Fruit fly (Drosophila melanogaster) whole organism, embryonic: ENCODE results near the gene Slimp.

Experiments
- B-H1 ChIP-seq: fragments of 200-800 bp; sonication (Bioruptor generic); IDR thresholded peaks from 3 replicates; pipeline ENCODE4 v1.3.6; 2022; ENCODE audit warnings: missing biosample characterization, missing genetic modification characterization
- CG10959 ChIP-seq: fragments of 200-800 bp; sonication (Bioruptor generic); IDR thresholded peaks from 2 replicates; pipeline ENCODE4 v1.3.6; 2022; ENCODE audit warnings: missing biosample characterization, missing genetic modification characterization
- CG11398 ChIP-seq: fragments of 200-800 bp; sonication (Bioruptor generic); optimal IDR thresholded peaks from 2 replicates; lab custom pipeline; 2016; ENCODE audit warnings: missing biosample characterization, missing genetic modification characterization
- CG12104 ChIP-seq: fragments of 200-800 bp; sonication (Bioruptor generic); optimal IDR thresholded peaks from 3 replicates; lab custom pipeline; 2016; ENCODE audit warnings: missing biosample characterization, missing genetic modification characterization
- CG12299 ChIP-seq: fragments of 200-800 bp; sonication (Bioruptor generic); optimal IDR thresholded peaks from 2 replicates; lab custom pipeline; 2018; ENCODE audit warnings: missing biosample characterization, mild to moderate bottlenecking, missing genetic modification characterization
- CG1233 ChIP-seq: fragments of 200-800 bp; sonication (Bioruptor generic); optimal IDR thresholded peaks from 4 replicates; lab custom pipeline; 2018; ENCODE audit warnings: missing biosample characterization, mild to moderate bottlenecking, missing genetic modification characterization
- CG13123 ChIP-seq: fragments of 200-800 bp; sonication (Bioruptor generic); optimal IDR thresholded peaks from 2 replicates; lab custom pipeline; 2016; ENCODE audit warnings: missing biosample characterization, missing genetic modification characterization
- CG17186 ChIP-seq: fragments of 200-800 bp; sonication (Bioruptor generic); optimal IDR thresholded peaks from 3 replicates; lab custom pipeline; 2017; ENCODE audit warnings: missing biosample characterization, missing genetic modification reagents, missing genetic modification characterization
- CG17829 ChIP-seq: fragments of 200-800 bp; optimal IDR thresholded peaks from 2 replicates; lab custom pipeline; 2019; ENCODE audit warnings: missing biosample characterization, mild to moderate bottlenecking, missing genetic modification characterization, moderate library complexity
- CG18011 ChIP-seq: fragments of 200-800 bp; sonication (Bioruptor generic); optimal IDR thresholded peaks from 2 replicates; lab custom pipeline; 2017; ENCODE audit warnings: missing biosample characterization, missing genetic modification characterization, mild to moderate bottlenecking, moderate library complexity, missing genotype
- CG2120 ChIP-seq: fragments of 200-800 bp; sonication (Bioruptor generic); optimal IDR thresholded peaks from 3 replicates; lab custom pipeline; 2016; ENCODE audit warnings: missing biosample characterization, missing genetic modification characterization
- CG32772 ChIP-seq: fragments of 200-800 bp; sonication (Bioruptor generic); IDR thresholded peaks from 2 replicates; pipeline ENCODE4 v1.3.6; 2022; ENCODE audit warnings: missing biosample characterization, missing genetic modification characterization
- CG4360 ChIP-seq: fragments of 200-800 bp; sonication (Bioruptor generic); IDR thresholded peaks from 2 replicates; pipeline ENCODE4 v1.3.6; 2022; ENCODE audit warnings: missing biosample characterization, missing genetic modification characterization
- CG6175 ChIP-seq: fragments of 200-800 bp; sonication (Bioruptor generic); IDR thresholded peaks from 3 replicates; pipeline ENCODE4 v1.3.6; 2022; ENCODE audit warnings: missing biosample characterization, missing genetic modification characterization
- CG7745 ChIP-seq: fragments of 200-800 bp; sonication (Bioruptor generic); optimal IDR thresholded peaks from 2 replicates; lab custom pipeline; 2018; ENCODE audit warnings: missing biosample characterization, mild to moderate bottlenecking, missing genetic modification characterization, moderate library complexity
- CG8290 ChIP-seq, 3 experiments: fragments of 200-800 bp; sonication (Bioruptor generic); optimal IDR thresholded peaks; 2 replicates each; lab custom pipeline; 2016 to 2019; ENCODE audit warnings: missing biosample characterization in 3 of 3, missing genetic modification characterization in 3 of 3, mild to moderate bottlenecking in 2 of 3, moderate library complexity in 1 of 3
- CG9609 ChIP-seq: fragments of 200-800 bp; sonication (Bioruptor generic); optimal IDR thresholded peaks from 3 replicates; lab custom pipeline; 2016; ENCODE audit warnings: missing biosample characterization, missing genetic modification characterization
- CHES-1-like ChIP-seq: fragments of 200-800 bp; sonication (Bioruptor generic); optimal IDR thresholded peaks from 2 replicates; lab custom pipeline; 2016; ENCODE audit warnings: missing biosample characterization, missing genetic modification characterization
- Dad ChIP-seq: fragments of 200-800 bp; sonication (Bioruptor generic); optimal IDR thresholded peaks from 3 replicates; lab custom pipeline; 2016; ENCODE audit warnings: missing biosample characterization, missing genetic modification characterization
- Dll ChIP-seq: fragments of 200-800 bp; sonication (Bioruptor generic); IDR thresholded peaks from 4 replicates; pipeline ENCODE4 v1.3.6; 2022; ENCODE audit warnings: missing biosample characterization, missing genetic modification characterization; ENCODE audit not compliant: partially characterized antibody
- Doc2 ChIP-seq: fragments of 200-800 bp; sonication (Bioruptor generic); IDR thresholded peaks from 2 replicates; pipeline ENCODE4 v1.3.6; 2022; ENCODE audit warnings: missing biosample characterization, missing genetic modification characterization
- Hr51 ChIP-seq, 2 experiments: fragments of 200-800 bp; sonication (Bioruptor generic); optimal IDR thresholded peaks; 2 replicates in 1 of 2; 3 replicates in 1 of 2; lab custom pipeline; 2016 to 2018; ENCODE audit warnings: missing biosample characterization in 2 of 2, missing genetic modification characterization in 2 of 2, mild to moderate bottlenecking in 1 of 2, moderate library complexity in 1 of 2
- Hsf ChIP-seq: fragments of 200-800 bp; sonication (Bioruptor generic); optimal IDR thresholded peaks from 3 replicates; lab custom pipeline; 2016; ENCODE audit warnings: missing biosample characterization, missing genetic modification characterization
- Max ChIP-seq: fragments of 200-800 bp; sonication (Bioruptor generic); optimal IDR thresholded peaks from 2 replicates; lab custom pipeline; 2016; ENCODE audit warnings: missing biosample characterization, mild to moderate bottlenecking, missing genetic modification characterization
- Mes4 ChIP-seq: fragments of 200-800 bp; sonication (Bioruptor generic); optimal IDR thresholded peaks from 2 replicates; lab custom pipeline; 2016; ENCODE audit warnings: missing biosample characterization, missing genetic modification characterization
- NfI ChIP-seq: fragments of 200-800 bp; sonication (Bioruptor generic); optimal IDR thresholded peaks from 3 replicates; lab custom pipeline; 2018; ENCODE audit warnings: missing biosample characterization, mild to moderate bottlenecking, missing genetic modification characterization, moderate library complexity
- Opbp ChIP-seq: fragments of 200-800 bp; sonication (Bioruptor generic); IDR thresholded peaks from 3 replicates; pipeline ENCODE4 v1.3.6; 2022; ENCODE audit warnings: missing biosample characterization, missing genetic modification characterization; ENCODE audit not compliant: partially characterized antibody
- Ptx1 ChIP-seq: fragments of 200-800 bp; sonication (Bioruptor generic); IDR thresholded peaks from 2 replicates; pipeline ENCODE4 v1.3.6; 2022; ENCODE audit warnings: missing biosample characterization, missing genetic modification characterization
- Sin3A ChIP-seq: fragments of >200 bp; optimal IDR thresholded peaks from 2 replicates; lab custom pipeline; 2018
- Xrp1 ChIP-seq: fragments of 200-800 bp; sonication (Bioruptor generic); IDR thresholded peaks from 2 replicates; pipeline ENCODE4 v1.3.6; 2022; ENCODE audit warnings: missing biosample characterization, missing genetic modification characterization
- al ChIP-seq: fragments of 200-800 bp; sonication (Bioruptor generic); IDR thresholded peaks from 2 replicates; pipeline ENCODE4 v1.3.6; 2022; ENCODE audit warnings: missing biosample characterization, missing genetic modification characterization
- bowl ChIP-seq: fragments of 200-800 bp; sonication (Bioruptor generic); IDR thresholded peaks from 2 replicates; pipeline ENCODE4 v1.3.6; 2022; ENCODE audit warnings: missing biosample characterization, missing genetic modification characterization
- cas ChIP-seq: fragments of 200-800 bp; sonication (Bioruptor generic); IDR thresholded peaks from 2 replicates; pipeline ENCODE4 v1.3.6; 2022; ENCODE audit warnings: missing biosample characterization, missing genetic modification characterization
- caup ChIP-seq: fragments of 200-800 bp; sonication (Bioruptor generic); optimal IDR thresholded peaks from 3 replicates; lab custom pipeline; 2017; ENCODE audit warnings: missing biosample characterization, mild to moderate bottlenecking, missing genetic modification characterization, moderate library complexity; ENCODE audit not compliant: severe bottlenecking
- dysf ChIP-seq: fragments of 200-800 bp; sonication (Bioruptor generic); IDR thresholded peaks from 3 replicates; pipeline ENCODE4 v1.3.6; 2022; ENCODE audit warnings: missing biosample characterization, missing genetic modification characterization
- esg ChIP-seq: fragments of 200-800 bp; sonication (Bioruptor generic); conservative IDR thresholded peaks from 2 replicates; pipeline ENCODE4 v1.3.6; 2022; ENCODE audit warnings: missing biosample characterization, missing genetic modification characterization
- eve ChIP-seq, 2 experiments: fragments of >200 bp; optimal IDR thresholded peaks; 2 replicates each; lab custom pipeline; 2017; ENCODE audit warnings: missing biosample characterization in 2 of 2, missing genetic modification characterization in 2 of 2
- grn ChIP-seq: fragments of 200-800 bp; sonication (Bioruptor generic); optimal IDR thresholded peaks from 3 replicates; lab custom pipeline; 2017; ENCODE audit warnings: missing biosample characterization, missing genetic modification characterization
- hkb ChIP-seq, 2 experiments: fragments of 200-800 bp in 1 of 2; fragments of >200 bp in 1 of 2; sonication (Bioruptor generic) in 1 of 2; IDR thresholded peaks in 1 of 2; optimal IDR thresholded peaks in 1 of 2; 2 replicates each; pipeline versions ENCODE4 v1.3.6 to Lab custom; 2017 to 2022; ENCODE audit warnings: missing biosample characterization in 1 of 2, missing genetic modification characterization in 1 of 2
- knrl ChIP-seq: fragments of 200-800 bp; sonication (Bioruptor generic); IDR thresholded peaks from 3 replicates; pipeline ENCODE4 v1.3.6; 2022; ENCODE audit warnings: missing biosample characterization, missing genetic modification characterization; ENCODE audit not compliant: partially characterized antibody
- lola ChIP-seq, 3 experiments: fragments of >200 bp in 2 of 3; fragments of 200-800 bp in 1 of 3; sonication (Bioruptor generic) in 1 of 3; optimal IDR thresholded peaks; 2 replicates each; lab custom pipeline; 2017 to 2019; ENCODE audit warnings: missing biosample characterization in 3 of 3, missing genetic modification characterization in 3 of 3, mild to moderate bottlenecking in 1 of 3, moderate library complexity in 1 of 3
- mam ChIP-seq: fragments of 200-800 bp; sonication (Bioruptor generic); optimal IDR thresholded peaks from 3 replicates; lab custom pipeline; 2016; ENCODE audit warnings: missing biosample characterization, missing genetic modification characterization
- mld ChIP-seq: fragments of 200-800 bp; sonication (Bioruptor generic); IDR thresholded peaks from 3 replicates; pipeline ENCODE4 v1.3.6; 2022; ENCODE audit warnings: missing biosample characterization, missing genetic modification characterization; ENCODE audit not compliant: partially characterized antibody
- pho ChIP-seq: fragments of 200-800 bp; sonication (Bioruptor generic); optimal IDR thresholded peaks from 2 replicates; lab custom pipeline; 2016; ENCODE audit warnings: missing biosample characterization, missing genetic modification characterization
- pzg ChIP-seq: fragments of 200-800 bp; sonication (Bioruptor generic); optimal IDR thresholded peaks from 3 replicates; lab custom pipeline; 2018; ENCODE audit warnings: missing biosample characterization, mild to moderate bottlenecking, missing genetic modification characterization, moderate library complexity
- row ChIP-seq: fragments of 200-800 bp; sonication (Bioruptor generic); IDR thresholded peaks from 3 replicates; pipeline ENCODE4 v1.3.6; 2022; ENCODE audit warnings: missing biosample characterization, missing genetic modification characterization
- run ChIP-seq: fragments of 200-800 bp; sonication (Bioruptor generic); optimal IDR thresholded peaks from 3 replicates; lab custom pipeline; 2018; ENCODE audit warnings: missing biosample characterization, mild to moderate bottlenecking, missing genetic modification characterization
- tin ChIP-seq: fragments of 200-800 bp; sonication (Bioruptor generic); optimal IDR thresholded peaks from 3 replicates; lab custom pipeline; 2016; ENCODE audit warnings: missing biosample characterization, missing genetic modification characterization
- wek ChIP-seq: fragments of 200-800 bp; sonication (Bioruptor generic); optimal IDR thresholded peaks from 3 replicates; lab custom pipeline; 2018; ENCODE audit warnings: missing biosample characterization, mild to moderate bottlenecking, missing genetic modification characterization, moderate library complexity

Slimp gene

DNA sequence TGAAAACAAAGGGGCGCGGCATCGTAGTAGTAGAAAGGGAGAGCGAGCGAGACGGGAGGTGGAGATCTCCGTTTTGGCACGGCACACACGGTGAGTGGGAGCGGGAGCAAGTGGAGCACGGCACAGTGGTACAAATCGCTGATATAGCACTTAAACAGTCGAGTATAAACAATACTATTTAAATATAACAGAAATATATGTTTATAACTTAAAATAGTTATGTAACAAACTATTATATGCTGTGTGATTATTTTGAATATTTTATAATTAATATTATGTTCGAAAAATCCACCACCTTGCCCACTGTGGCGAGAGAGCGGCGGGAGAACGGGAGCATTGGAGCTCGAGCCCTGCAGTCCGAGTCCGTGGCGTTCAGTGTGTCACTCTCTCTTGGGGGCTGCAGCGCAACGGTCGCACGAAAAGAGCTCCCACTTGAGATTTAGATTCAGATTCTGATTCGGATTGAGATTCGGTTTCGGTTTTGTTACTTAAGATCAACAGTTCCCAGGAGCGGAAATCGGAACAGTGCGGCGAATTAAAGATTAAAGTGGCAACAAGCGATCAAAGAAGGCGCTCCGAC lies 7.7 kb downstream of the Slimp start, which contains the start of gene Kal1 (continued):
- TF ChIP-seq CG7745 (peak; percentile 32), CG12299 (tag; lab: Kevin White, UChicago) (peak; percentile 89), Hsf (GFP tag; lab: Kevin White, UChicago) (peak; percentile 26), Xrp1 (peak; percentile 97), CG2120 (GFP tag; lab: Kevin White, UChicago) (peak; percentile 17), knrl (0 out of 3 replicates have a peak, but pooled peaks have one; percentile 38), Hr51 (GFP tag; optimal IDR thresholded peaks at IDR 0.05; lab: Kevin White, UChicago) (peak; percentile 17 to 96), bowl (GFP tag; lab: Robert Waterston, UW) (peak; percentile 85), B-H1 (GFP tag; lab: Robert Waterston, UW) (peak; percentile 80), CHES-1-like (GFP tag; lab: Kevin White, UChicago) (no peak), grn (GFP tag; lab: Kevin White, UChicago) (peak; percentile 11), Opbp (GFP tag; lab: Robert Waterston, UW) (no peak), CG12104 (GFP tag; lab: Kevin White, UChicago) (peak; percentile 80), CG8290 (GFP tag; optimal IDR thresholded peaks at IDR 0.05; lab: Kevin White, UChicago) (peak; percentile 78), CG8290 (tag; optimal IDR thresholded peaks at IDR 0.05; lab: Kevin White, UChicago) (peak in 1 of 2 experiments; percentile 66), CG9609 (GFP tag; lab: Kevin White, UChicago) (no peak), Ptx1 (peak; percentile 93), Max (GFP tag; lab: Kevin White, UChicago) (peak; percentile 74), Dad (GFP tag; lab: Kevin White, UChicago) (peak; percentile 7), CG17186 (GFP tag; lab: Kevin White, UChicago) (peak; percentile 74), run (tag; lab: Kevin White, UChicago) (peak; percentile 91), mam (GFP tag; lab: Kevin White, UChicago) (no peak), CG18011 (GFP tag; lab: Kevin White, UChicago) (peak; percentile 55), al (GFP tag; lab: Robert Waterston, UW) (peak; percentile 54; the same call in 1 of the 2 replicates), CG1233 (GFP tag; lab: Kevin White, UChicago) (peak; percentile 83), row (GFP tag; lab: Robert Waterston, UW) (peak; percentile 97), cas (peak; percentile 57), NfI (GFP tag; lab: Kevin White, UChicago) (peak; percentile 83), tin (GFP tag; lab: Kevin White, UChicago) (peak; percentile 90), eve (GFP tag; optimal IDR thresholded peaks at IDR 0.05; lab: Kevin White, UChicago) (no peak), CG4360 (GFP tag; lab: Robert Waterston, UW) (peak; percentile 68), wek (GFP tag; lab: Kevin White, UChicago) (peak; percentile 72), CG11398 (GFP tag; lab: Kevin White, UChicago) (no peak), hkb (optimal IDR thresholded peaks at IDR 0.05; lab: Kevin White, UChicago) (no peak), hkb (GFP tag; IDR thresholded peaks at IDR 0.05; lab: Robert Waterston, UW) (peak; percentile 96), CG17829 (tag; lab: Kevin White, UChicago) (peak; percentile 95), esg (GFP tag; lab: Robert Waterston, UW) (peak; percentile 86), dysf (peak; percentile 92), pzg (GFP tag; lab: Kevin White, UChicago) (no peak), Doc2 (GFP tag; lab: Robert Waterston, UW) (peak; percentile 65; the same call in 1 of the 2 replicates), Mes4 (GFP tag; lab: Kevin White, UChicago) (no peak), CG32772 (GFP tag; lab: Robert Waterston, UW) (peak; percentile 93), Sin3A (lab: Kevin White, UChicago) (no peak), CG10959 (GFP tag; lab: Robert Waterston, UW) (peak; percentile 86), lola (GFP tag; optimal IDR thresholded peaks at IDR 0.05; lab: Kevin White, UChicago) (peak in 1 of 3 experiments; percentile 90), Dll (GFP tag; lab: Robert Waterston, UW) (0 out of 4 replicates have a peak, but pooled peaks have one; percentile 44), CG13123 (GFP tag; lab: Kevin White, UChicago) (peak; percentile 72), CG6175 (GFP tag; lab: Robert Waterston, UW) (peak; percentile 58; the same call in 2 of the 3 replicates), caup (GFP tag; lab: Kevin White, UChicago) (peak; percentile 81), mld (no peak), pho (GFP tag; lab: Kevin White, UChicago) (no peak)
